Fruit fly (Drosophila melanogaster) Kc167 (cell line): ENCODE results near the gene Wdr59.

Source experiments
- Myc ChIP-seq: fragments of >200 bp; optimal IDR thresholded peaks from 2 replicates; lab custom pipeline; 2017; ENCODE audit warnings: missing external identifiers
- Sin3A ChIP-seq: fragments of >200 bp; optimal IDR thresholded peaks from 2 replicates; lab custom pipeline; 2018; ENCODE audit warnings: missing external identifiers
- h ChIP-seq: fragments of >200 bp; optimal IDR thresholded peaks from 3 replicates; lab custom pipeline; 2018; ENCODE audit warnings: missing external identifiers
- insv ChIP-seq: fragments of >200 bp; optimal IDR thresholded peaks from 3 replicates; lab custom pipeline; 2018; ENCODE audit warnings: missing external identifiers
- psq ChIP-seq: fragments of >200 bp; optimal IDR thresholded peaks from 2 replicates; lab custom pipeline; 2017; ENCODE audit warnings: missing external identifiers
- ttk ChIP-seq: sonication (Bioruptor generic); optimal IDR thresholded peaks from 2 replicates; lab custom pipeline; 2017; ENCODE audit warnings: missing external identifiers

DNA sequence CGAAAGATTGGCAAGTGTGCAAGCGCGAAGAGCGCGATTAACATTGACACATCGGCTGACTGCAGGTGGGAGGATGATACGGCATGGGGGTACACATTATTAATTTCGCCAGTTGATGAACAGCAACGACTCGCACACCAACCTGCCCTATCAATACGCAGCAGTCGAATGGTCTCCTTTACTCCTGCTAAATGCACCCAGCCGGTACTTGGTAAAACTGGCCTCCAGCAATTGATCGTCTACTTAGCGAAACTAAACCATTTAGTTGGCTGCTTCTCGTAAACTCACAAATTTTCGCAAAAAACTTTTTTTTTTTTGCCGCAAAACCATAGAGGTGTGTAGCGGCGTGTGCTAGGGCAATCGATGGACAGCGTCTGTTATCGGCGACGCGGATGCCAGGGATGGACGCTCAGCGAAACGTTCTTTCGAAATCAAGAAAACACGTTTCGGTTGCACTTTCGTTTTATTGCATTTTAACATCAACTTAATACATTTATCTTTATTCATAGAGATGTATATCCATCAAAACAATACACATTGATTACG, 9.3 kb downstream of the Wdr59 start, which contains the start of gene Ge-1:
- TF ChIP-seq h (lab: Kevin White, UChicago), result no peak
- TF ChIP-seq Myc (lab: Kevin White, UChicago), result no peak
- TF ChIP-seq psq (lab: Kevin White, UChicago), result no peak
- TF ChIP-seq insv (lab: Kevin White, UChicago), result no peak
- TF ChIP-seq Sin3A (lab: Kevin White, UChicago), result no peak
- TF ChIP-seq ttk (lab: Kevin White, UChicago), result no peak
